Fruit fly (Drosophila melanogaster) whole organism, prepupa: ENCODE measurements around the gene Sdic3.

ENCODE experiments used
- CG10631 ChIP-seq: fragments of 200-800 bp; sonication (Bioruptor generic); optimal IDR thresholded peaks from 2 replicates; lab custom pipeline; 2016; ENCODE audit warnings: missing biosample characterization, missing genetic modification characterization
- CG10669 ChIP-seq: fragments of 200-800 bp; sonication (Bioruptor generic); optimal IDR thresholded peaks from 3 replicates; lab custom pipeline; 2018; ENCODE audit warnings: missing biosample characterization, mild to moderate bottlenecking, missing genetic modification characterization, moderate library complexity
- CG11294 ChIP-seq: fragments of 200-800 bp; sonication (Bioruptor generic); IDR thresholded peaks from 2 replicates; pipeline ENCODE4 v1.3.6; 2022; ENCODE audit warnings: missing biosample characterization, missing genetic modification characterization
- CG11902 ChIP-seq: fragments of 200-800 bp; sonication (Bioruptor generic); optimal IDR thresholded peaks from 3 replicates; lab custom pipeline; 2016; ENCODE audit warnings: missing biosample characterization, missing genetic modification characterization
- CG15336 ChIP-seq: fragments of 200-800 bp; sonication (Bioruptor generic); IDR thresholded peaks from 2 replicates; pipeline ENCODE4 v1.3.6; 2022; ENCODE audit warnings: missing biosample characterization, missing genetic modification characterization
- CG1621 ChIP-seq: fragments of 200-800 bp; sonication (Bioruptor generic); optimal IDR thresholded peaks from 3 replicates; lab custom pipeline; 2018; ENCODE audit warnings: missing biosample characterization, mild to moderate bottlenecking, missing genetic modification characterization
- CG16779 ChIP-seq: fragments of 200-800 bp; sonication (Bioruptor generic); optimal IDR thresholded peaks from 3 replicates; lab custom pipeline; 2017; ENCODE audit warnings: missing biosample characterization, mild to moderate bottlenecking, missing genetic modification characterization
- CG3032 ChIP-seq: fragments of 200-800 bp; optimal IDR thresholded peaks from 2 replicates; lab custom pipeline; 2019; ENCODE audit warnings: missing biosample characterization, mild to moderate bottlenecking, missing genetic modification characterization, moderate library complexity
- CG31627 ChIP-seq: fragments of 200-800 bp; sonication (Bioruptor generic); optimal IDR thresholded peaks from 3 replicates; lab custom pipeline; 2016; ENCODE audit warnings: missing biosample characterization, missing genetic modification characterization
- CG32006 ChIP-seq: fragments of 200-800 bp; sonication (Bioruptor generic); optimal IDR thresholded peaks from 3 replicates; lab custom pipeline; 2017; ENCODE audit warnings: missing biosample characterization, mild to moderate bottlenecking, missing genetic modification characterization
- CG34406 ChIP-seq: fragments of 200-800 bp; sonication (Bioruptor generic); optimal IDR thresholded peaks from 3 replicates; lab custom pipeline; 2016; ENCODE audit warnings: missing biosample characterization, missing genetic modification characterization
- CG3919 ChIP-seq: fragments of 200-800 bp; sonication (Bioruptor generic); optimal IDR thresholded peaks from 3 replicates; lab custom pipeline; 2016; ENCODE audit warnings: missing biosample characterization, missing genetic modification characterization
- CG4318 ChIP-seq: fragments of 200-800 bp; sonication (Bioruptor generic); optimal IDR thresholded peaks from 3 replicates; lab custom pipeline; 2017; ENCODE audit warnings: missing biosample characterization, mild to moderate bottlenecking, missing genetic modification characterization
- CG6163 ChIP-seq: fragments of 200-800 bp; sonication (Bioruptor generic); IDR thresholded peaks from 3 replicates; pipeline ENCODE4 v1.3.6; 2022; ENCODE audit warnings: missing biosample characterization, missing genetic modification characterization
- CG6808 ChIP-seq: fragments of 200-800 bp; sonication (Bioruptor generic); optimal IDR thresholded peaks from 3 replicates; lab custom pipeline; 2017; ENCODE audit warnings: missing biosample characterization, missing genetic modification characterization, mild to moderate bottlenecking, moderate library complexity, missing genetic modification reagents
- CG6854 ChIP-seq: fragments of 200-800 bp; sonication (Bioruptor generic); optimal IDR thresholded peaks from 2 replicates; lab custom pipeline; 2017; ENCODE audit warnings: missing biosample characterization, mild to moderate bottlenecking, missing genetic modification characterization
- CG8119 ChIP-seq: fragments of 200-800 bp; sonication (Bioruptor generic); IDR thresholded peaks from 3 replicates; pipeline ENCODE4 v1.3.6; 2022; ENCODE audit warnings: missing biosample characterization, missing genetic modification characterization
- CG8632 ChIP-seq: fragments of 200-800 bp; sonication (Bioruptor generic); optimal IDR thresholded peaks from 3 replicates; lab custom pipeline; 2016; ENCODE audit warnings: missing biosample characterization, missing genetic modification characterization
- Eip75B ChIP-seq: fragments of 200-800 bp; sonication (Bioruptor generic); optimal IDR thresholded peaks from 3 replicates; lab custom pipeline; 2016; ENCODE audit warnings: missing biosample characterization, missing genetic modification characterization
- Eip93F ChIP-seq: fragments of 200-800 bp; sonication (Bioruptor generic); optimal IDR thresholded peaks from 2 replicates; lab custom pipeline; 2016; ENCODE audit warnings: missing biosample characterization, mild to moderate bottlenecking, missing genetic modification characterization
- Ets21C ChIP-seq: fragments of 200-800 bp; sonication (Bioruptor generic); optimal IDR thresholded peaks from 3 replicates; lab custom pipeline; 2016; ENCODE audit warnings: missing biosample characterization, missing genetic modification characterization
- Ets96B ChIP-seq: fragments of 200-800 bp; optimal IDR thresholded peaks from 2 replicates; lab custom pipeline; 2019; ENCODE audit warnings: missing biosample characterization, mild to moderate bottlenecking, missing genetic modification characterization, moderate library complexity
- Gug ChIP-seq: fragments of 200-800 bp; sonication (Bioruptor generic); IDR thresholded peaks from 2 replicates; pipeline ENCODE4 v1.3.6; 2022; ENCODE audit warnings: missing biosample characterization, missing genetic modification characterization
- Hr38 ChIP-seq: sonication (Bioruptor generic); optimal IDR thresholded peaks from 2 replicates; lab custom pipeline; 2016; ENCODE audit warnings: missing biosample characterization, missing genetic modification characterization
- Hr39 ChIP-seq: fragments of 200-800 bp; sonication (Bioruptor generic); optimal IDR thresholded peaks from 2 replicates; lab custom pipeline; 2016; ENCODE audit warnings: missing biosample characterization, missing genetic modification characterization
- Hr4 ChIP-seq: fragments of 200-800 bp; sonication (Bioruptor generic); optimal IDR thresholded peaks from 3 replicates; lab custom pipeline; 2016; ENCODE audit warnings: missing biosample characterization, missing genetic modification characterization
- Met ChIP-seq: fragments of 200-800 bp; sonication (Bioruptor generic); optimal IDR thresholded peaks from 3 replicates; lab custom pipeline; 2016; ENCODE audit warnings: missing biosample characterization, missing genetic modification characterization
- OdsH ChIP-seq: fragments of 200-800 bp; sonication (Bioruptor generic); optimal IDR thresholded peaks from 3 replicates; lab custom pipeline; 2016; ENCODE audit warnings: missing biosample characterization, missing genetic modification characterization
- Smox ChIP-seq: fragments of 200-800 bp; sonication (Bioruptor generic); optimal IDR thresholded peaks from 3 replicates; lab custom pipeline; 2016; ENCODE audit warnings: missing biosample characterization, missing genetic modification characterization
- Sox102F ChIP-seq: fragments of 200-800 bp; sonication (Bioruptor generic); optimal IDR thresholded peaks from 2 replicates; lab custom pipeline; 2016; ENCODE audit warnings: missing biosample characterization, mild to moderate bottlenecking, missing genetic modification characterization
- Sox14 ChIP-seq: fragments of 200-800 bp; sonication (Bioruptor generic); optimal IDR thresholded peaks from 3 replicates; lab custom pipeline; 2016; ENCODE audit warnings: missing biosample characterization, missing genetic modification characterization
- Sox15 ChIP-seq: fragments of 200-800 bp; sonication (Bioruptor generic); optimal IDR thresholded peaks from 3 replicates; lab custom pipeline; 2016; ENCODE audit warnings: missing biosample characterization, missing genetic modification characterization
- achi ChIP-seq: fragments of 200-800 bp; sonication (Bioruptor generic); optimal IDR thresholded peaks from 3 replicates; lab custom pipeline; 2016; ENCODE audit warnings: missing biosample characterization, missing genetic modification characterization
- acj6 ChIP-seq: fragments of 200-800 bp; sonication (Bioruptor generic); optimal IDR thresholded peaks from 3 replicates; lab custom pipeline; 2016; ENCODE audit warnings: missing biosample characterization, missing genetic modification characterization
- cyc ChIP-seq: fragments of 200-800 bp; sonication (Bioruptor generic); optimal IDR thresholded peaks from 3 replicates; lab custom pipeline; 2016; ENCODE audit warnings: missing biosample characterization, missing genetic modification characterization
- dac ChIP-seq: fragments of 200-800 bp; sonication (Bioruptor generic); optimal IDR thresholded peaks from 2 replicates; lab custom pipeline; 2017; ENCODE audit warnings: missing biosample characterization, mild to moderate bottlenecking, missing genetic modification characterization
- dsx ChIP-seq: fragments of 200-800 bp; optimal IDR thresholded peaks from 3 replicates; lab custom pipeline; 2019; ENCODE audit warnings: missing biosample characterization, mild to moderate bottlenecking, missing genetic modification characterization, moderate library complexity; ENCODE audit not compliant: poor library complexity, severe bottlenecking
- eg ChIP-seq: fragments of 200-800 bp; sonication (Bioruptor generic); IDR thresholded peaks from 3 replicates; pipeline ENCODE4 v1.3.6; 2022; ENCODE audit warnings: missing biosample characterization, missing genetic modification characterization
- esn ChIP-seq: fragments of 200-800 bp; sonication (Bioruptor generic); optimal IDR thresholded peaks from 2 replicates; lab custom pipeline; 2016; ENCODE audit warnings: missing biosample characterization, mild to moderate bottlenecking, missing genetic modification characterization, moderate library complexity
- fd59A ChIP-seq: fragments of 200-800 bp; sonication (Bioruptor generic); optimal IDR thresholded peaks from 2 replicates; lab custom pipeline; 2017; ENCODE audit warnings: missing biosample characterization, mild to moderate bottlenecking, missing genetic modification characterization, missing genetic modification reagents
- fd85E ChIP-seq: fragments of 200-800 bp; sonication (Bioruptor generic); optimal IDR thresholded peaks from 3 replicates; lab custom pipeline; 2016; ENCODE audit warnings: missing biosample characterization, missing genetic modification characterization
- fkh ChIP-seq: fragments of 200-800 bp; sonication (Bioruptor generic); optimal IDR thresholded peaks from 3 replicates; lab custom pipeline; 2017; ENCODE audit warnings: missing biosample characterization, mild to moderate bottlenecking, missing genetic modification characterization, moderate library complexity
- pdm3 ChIP-seq: fragments of 200-800 bp; sonication (Bioruptor generic); optimal IDR thresholded peaks from 3 replicates; lab custom pipeline; 2016; ENCODE audit warnings: missing biosample characterization, missing genetic modification characterization
- salr ChIP-seq, 2 experiments: fragments of 200-800 bp; sonication (Bioruptor generic); optimal IDR thresholded peaks; 3 replicates each; lab custom pipeline; 2016 to 2018; ENCODE audit warnings: missing biosample characterization in 2 of 2, missing genetic modification characterization in 2 of 2, mild to moderate bottlenecking in 1 of 2
- ss ChIP-seq, 2 experiments: fragments of 200-800 bp; sonication (Bioruptor generic); optimal IDR thresholded peaks; 2 replicates in 1 of 2; 3 replicates in 1 of 2; lab custom pipeline; 2017 to 2018; ENCODE audit warnings: mild to moderate bottlenecking in 2 of 2, missing biosample characterization in 2 of 2, missing genetic modification characterization in 2 of 2, moderate library complexity in 1 of 2
- svp ChIP-seq: fragments of 200-800 bp; sonication (Bioruptor generic); peaks from one replicate; lab custom pipeline; 2016; ENCODE audit warnings: missing biosample characterization, missing genetic modification characterization
- topi ChIP-seq: fragments of 200-800 bp; sonication (Bioruptor generic); optimal IDR thresholded peaks from 3 replicates; lab custom pipeline; 2016; ENCODE audit warnings: missing biosample characterization, missing genetic modification characterization
- vri ChIP-seq: fragments of 200-800 bp; sonication (Bioruptor generic); optimal IDR thresholded peaks from 3 replicates; lab custom pipeline; 2016; ENCODE audit warnings: missing biosample characterization, mild to moderate bottlenecking, missing genetic modification characterization

Gene Sdic3

dm6 chrX:20237914-20238313 is 43.9 kb upstream of the Sdic3 start:
- no peak for TF ChIP-seq CG15336 (GFP tag; lab: Robert Waterston, UW)
- TF ChIP-seq dac: no peak
- TF ChIP-seq ss (GFP tag; optimal IDR thresholded peaks at IDR 0.05; lab: Kevin White, UChicago): peak in 1 of 2 experiments; percentile 46

- peak; percentile 46 for TF ChIP-seq CG10631 (GFP tag; lab: Kevin White, UChicago)
- TF ChIP-seq CG6854: no peak
- TF ChIP-seq achi (GFP tag; lab: Kevin White, UChicago): peak; percentile 50
- TF ChIP-seq Sox15 (GFP tag; lab: Kevin White, UChicago): peak; percentile 41
- no peak for TF ChIP-seq CG15336 (GFP tag; lab: Robert Waterston, UW)
- peak; percentile 38 for TF ChIP-seq CG3919 (GFP tag; lab: Kevin White, UChicago)
- peak; percentile 66 for TF ChIP-seq dsx (GFP tag; lab: Kevin White, UChicago)
- TF ChIP-seq CG6808 (GFP tag; lab: Kevin White, UChicago): peak; percentile 31
- TF ChIP-seq pdm3 (GFP tag; lab: Kevin White, UChicago): peak; percentile 42
- peak; percentile 56 for TF ChIP-seq CG1621 (tag; lab: Kevin White, UChicago)
- TF ChIP-seq dac: peak; percentile 12
- TF ChIP-seq Ets96B (tag; lab: Kevin White, UChicago): peak; percentile 23
- no peak for TF ChIP-seq vri
- peak; percentile 31 for TF ChIP-seq Hr4 (GFP tag; lab: Kevin White, UChicago)
- peak; percentile 28 for TF ChIP-seq acj6
- TF ChIP-seq CG6163: no peak
- no peak for TF ChIP-seq CG16779 (tag; lab: Kevin White, UChicago)
- peak; percentile 81 for TF ChIP-seq svp (GFP tag; lab: Kevin White, UChicago)
- peak; percentile 38 for TF ChIP-seq Ets21C (GFP tag; lab: Kevin White, UChicago)
- TF ChIP-seq CG3032 (tag; lab: Kevin White, UChicago): peak; percentile 63
- TF ChIP-seq esn: peak; percentile 58
- peak; percentile 53 for TF ChIP-seq Sox102F
- TF ChIP-seq topi (GFP tag; lab: Kevin White, UChicago): peak; percentile 41
- TF ChIP-seq cyc (GFP tag; lab: Kevin White, UChicago): peak; percentile 56
- peak; percentile 70 for TF ChIP-seq Hr39 (GFP tag; lab: Kevin White, UChicago)
- peak; percentile 56 for TF ChIP-seq CG32006 (GFP tag; lab: Kevin White, UChicago)
- peak; percentile 44 for TF ChIP-seq Met (GFP tag; lab: Kevin White, UChicago)
- peak; percentile 63 for TF ChIP-seq eg
- peak in 1 of 2 experiments; percentile 10 for TF ChIP-seq ss (GFP tag; optimal IDR thresholded peaks at IDR 0.05; lab: Kevin White, UChicago)
- TF ChIP-seq Hr38: no peak
- TF ChIP-seq salr (GFP tag; optimal IDR thresholded peaks at IDR 0.05; lab: Kevin White, UChicago): no peak
- no peak for TF ChIP-seq Eip93F (GFP tag; lab: Kevin White, UChicago)
- TF ChIP-seq fkh: no peak
- TF ChIP-seq CG4318 (GFP tag; lab: Kevin White, UChicago): peak; percentile 2
- no peak for TF ChIP-seq fd59A (GFP tag; lab: Kevin White, UChicago)
- 0 out of 2 replicates have a peak, but pooled peaks have one; percentile 16 for TF ChIP-seq Gug
- TF ChIP-seq Sox14: peak; percentile 51
- TF ChIP-seq CG34406: peak; percentile 39
- peak; percentile 27 for TF ChIP-seq CG10669
- TF ChIP-seq Smox: peak; percentile 12
- TF ChIP-seq Eip75B: peak; percentile 32
- TF ChIP-seq fd85E (GFP tag; lab: Kevin White, UChicago): no peak
- no peak for TF ChIP-seq CG11294
- no peak for TF ChIP-seq CG8632 (GFP tag; lab: Kevin White, UChicago)
- TF ChIP-seq CG31627 (GFP tag; lab: Kevin White, UChicago): peak; percentile 40
- TF ChIP-seq CG11902 (GFP tag; lab: Kevin White, UChicago): peak; percentile 22
- no peak for TF ChIP-seq CG8119 (GFP tag; lab: Robert Waterston, UW)
- peak; percentile 37 for TF ChIP-seq OdsH (GFP tag; lab: Kevin White, UChicago)
Observed at dm6 chrX:20235794-20236513, 41.9 kb upstream of the Sdic3 start, which contains the start of gene sw. sw (minus strand) TSS chrX:20236382.
